Fruit fly (Drosophila melanogaster): ENCODE results near the gene CG9213.

The CG9213 gene

dm6 chrX:15615426-15615825, 41.1 kb upstream of the CG9213 start (continued):
- TF ChIP-seq dmrt11E (tag; optimal IDR thresholded peaks at IDR 0.05) (peak; percentile 60), CG9797 (GFP tag; optimal IDR thresholded peaks at IDR 0.05) (no peak), CG14050 (GFP tag; IDR thresholded peaks at IDR 0.05) (peak; percentile 30; the same call in 1 of the 3 replicates), CG15011 (GFP tag; optimal IDR thresholded peaks at IDR 0.05) (no peak), CG18619 (GFP tag; optimal IDR thresholded peaks at IDR 0.05) (peak; percentile 18), CG1529 (GFP tag; optimal IDR thresholded peaks at IDR 0.05) (peak; percentile 43), CG6813 (GFP tag; optimal IDR thresholded peaks at IDR 0.05) (peak; percentile 34), CG12104 (GFP tag; optimal IDR thresholded peaks at IDR 0.05) (peak; percentile 5), CG1233 (GFP tag; optimal IDR thresholded peaks at IDR 0.05) (peak; percentile 24), eve (GFP tag; optimal IDR thresholded peaks at IDR 0.05) (peak in 1 of 2 experiments; percentile 10), CoRest (tag; optimal IDR thresholded peaks at IDR 0.05) (peak; percentile 66), HLH54F (GFP tag; optimal IDR thresholded peaks at IDR 0.05) (no peak), CG11560 (tag; IDR thresholded peaks at IDR 0.05) (peak; percentile 23; the same call in 1 of the 3 replicates), Dad (GFP tag; optimal IDR thresholded peaks at IDR 0.05) (no peak), Asciz (GFP tag; optimal IDR thresholded peaks at IDR 0.05) (peak; percentile 53), Dref (GFP tag; IDR thresholded peaks at IDR 0.05) (no peak), tio (GFP tag; optimal IDR thresholded peaks at IDR 0.05) (peak; percentile 17), CG3281 (GFP tag; optimal IDR thresholded peaks at IDR 0.05) (peak; percentile 25), sug (tag; optimal IDR thresholded peaks at IDR 0.05) (no peak), mam (GFP tag; optimal IDR thresholded peaks at IDR 0.05) (peak; percentile 43), CHES-1-like (GFP tag; optimal IDR thresholded peaks at IDR 0.05) (peak; percentile 34), klu (GFP tag; IDR thresholded peaks at IDR 0.05) (0 out of 2 replicates have a peak, but pooled peaks have one; percentile 23), D19B (GFP tag; optimal IDR thresholded peaks at IDR 0.05) (no peak), ac (GFP tag; optimal IDR thresholded peaks at IDR 0.05) (no peak), ems (GFP tag; optimal IDR thresholded peaks at IDR 0.05) (peak; percentile 11), unpg (GFP tag; optimal IDR thresholded peaks at IDR 0.05) (peak; percentile 77), so (GFP tag; IDR thresholded peaks at IDR 0.05) (peak; percentile 70; the same call in 2 of the 3 replicates), sim (GFP tag; IDR thresholded peaks at IDR 0.05) (no peak), BEAF-32 (GFP tag; optimal IDR thresholded peaks at IDR 0.05) (no peak), gem (tag; optimal IDR thresholded peaks at IDR 0.05) (peak; percentile 82), prd (optimal IDR thresholded peaks at IDR 0.05) (no peak), prd (GFP tag; IDR thresholded peaks at IDR 0.05) (peak; percentile 72), Dll (GFP tag; IDR thresholded peaks at IDR 0.05; ENCODE audit: partially characterized antibody) (no peak), CG11695 (GFP tag; IDR thresholded peaks at IDR 0.05) (peak; percentile 58; the same call in 1 of the 3 replicates), CG10147 (GFP tag; optimal IDR thresholded peaks at IDR 0.05) (peak; percentile 14), pb (GFP tag; optimal IDR thresholded peaks at IDR 0.05) (no peak), lola (GFP tag; optimal IDR thresholded peaks at IDR 0.05) (peak in 1 of 3 experiments; percentile 47), salm (tag; optimal IDR thresholded peaks at IDR 0.05) (peak; percentile 50), CG14710 (tag; optimal IDR thresholded peaks at IDR 0.05) (peak; percentile 42), Abd-B (GFP tag; optimal IDR thresholded peaks at IDR 0.05) (peak; percentile 49), CG16815 (GFP tag; optimal IDR thresholded peaks at IDR 0.05) (peak; percentile 39), Xrp1 (GFP tag; IDR thresholded peaks at IDR 0.05) (peak; percentile 65; the same call in 1 of the 2 replicates), insv (GFP tag; optimal IDR thresholded peaks at IDR 0.05) (no peak), gt (GFP tag; IDR thresholded peaks at IDR 0.05) (no peak), gfzf (GFP tag; optimal IDR thresholded peaks at IDR 0.05) (no peak), CG18764 (GFP tag; optimal IDR thresholded peaks at IDR 0.05) (peak; percentile 26), CG15514 (GFP tag; optimal IDR thresholded peaks at IDR 0.05) (peak; percentile 31), Hr78 (GFP tag; optimal IDR thresholded peaks at IDR 0.05) (no peak), ham (GFP tag; IDR thresholded peaks at IDR 0.05) (no peak), ttk (GFP tag; IDR thresholded peaks at IDR 0.05) (peak; percentile 51)
